Fruit fly (Drosophila melanogaster) whole organism, embryonic: Measurements from ENCODE around the gene caps.
A peak's percentile ranks its signal among the peaks of the same experiment; 100 is the strongest.

ENCODE experiments used
- Atf-2 ChIP-seq: fragments of 200-800 bp; sonication (Bioruptor generic); optimal IDR thresholded peaks from 2 replicates; lab custom pipeline; 2016; ENCODE audit warnings: missing biosample characterization, missing genetic modification characterization
- Atf3 ChIP-seq: fragments of 200-800 bp; sonication (Bioruptor generic); optimal IDR thresholded peaks from 3 replicates; lab custom pipeline; 2016; ENCODE audit warnings: missing biosample characterization, missing genetic modification characterization
- CG10321 ChIP-seq: fragments of 200-800 bp; sonication (Bioruptor generic); IDR thresholded peaks from 2 replicates; pipeline ENCODE4 v1.3.6; 2022; ENCODE audit warnings: missing biosample characterization, missing genetic modification characterization
- CG10366 ChIP-seq: fragments of 200-800 bp; sonication (Bioruptor generic); IDR thresholded peaks from 2 replicates; pipeline ENCODE4 v1.3.6; 2022; ENCODE audit warnings: missing biosample characterization, missing genetic modification characterization
- CG11504 ChIP-seq: fragments of 200-800 bp; sonication (Bioruptor generic); optimal IDR thresholded peaks from 3 replicates; lab custom pipeline; 2019; ENCODE audit warnings: missing biosample characterization, mild to moderate bottlenecking, missing genetic modification characterization, moderate library complexity
- CG1233 ChIP-seq: fragments of 200-800 bp; sonication (Bioruptor generic); optimal IDR thresholded peaks from 4 replicates; lab custom pipeline; 2018; ENCODE audit warnings: missing biosample characterization, mild to moderate bottlenecking, missing genetic modification characterization
- CG13775 ChIP-seq: fragments of 200-800 bp; sonication (Bioruptor generic); optimal IDR thresholded peaks from 3 replicates; lab custom pipeline; 2017; ENCODE audit warnings: missing biosample characterization, mild to moderate bottlenecking, missing genetic modification characterization
- CG14860 ChIP-seq: fragments of 200-800 bp; sonication (Bioruptor generic); IDR thresholded peaks from 3 replicates; pipeline ENCODE4 v1.3.6; 2022; ENCODE audit warnings: missing biosample characterization, missing genetic modification characterization; ENCODE audit not compliant: partially characterized antibody
- CG16813 ChIP-seq: fragments of 200-800 bp; sonication (Bioruptor generic); IDR thresholded peaks from 3 replicates; pipeline ENCODE4 v1.3.6; 2022; ENCODE audit warnings: missing biosample characterization, missing genetic modification characterization; ENCODE audit not compliant: partially characterized antibody
- CG16863 ChIP-seq: fragments of 200-800 bp; sonication (Bioruptor generic); optimal IDR thresholded peaks from 3 replicates; lab custom pipeline; 2016; ENCODE audit warnings: missing biosample characterization, missing genetic modification characterization
- CG30403 ChIP-seq: fragments of 200-800 bp; sonication (Bioruptor generic); optimal IDR thresholded peaks from 3 replicates; lab custom pipeline; 2016; ENCODE audit warnings: missing biosample characterization, missing genetic modification characterization
- CG3407 ChIP-seq: fragments of 200-800 bp; sonication (Bioruptor generic); optimal IDR thresholded peaks from 2 replicates; lab custom pipeline; 2018; ENCODE audit warnings: missing biosample characterization, mild to moderate bottlenecking, missing genetic modification characterization
- CG3726 ChIP-seq: fragments of 200-800 bp; sonication (Bioruptor generic); IDR thresholded peaks from 3 replicates; pipeline ENCODE4, ENCODE4 v1.3.6; 2022; ENCODE audit warnings: missing biosample characterization, missing genetic modification characterization
- CG3847 ChIP-seq: fragments of 200-800 bp; sonication (Bioruptor generic); IDR thresholded peaks from 2 replicates; pipeline ENCODE4 v1.3.6; 2022; ENCODE audit warnings: missing biosample characterization, missing genetic modification characterization
- CG4360 ChIP-seq: fragments of 200-800 bp; sonication (Bioruptor generic); IDR thresholded peaks from 2 replicates; pipeline ENCODE4 v1.3.6; 2022; ENCODE audit warnings: missing biosample characterization, missing genetic modification characterization
- CG43689 ChIP-seq: fragments of 200-800 bp; sonication (Bioruptor generic); IDR thresholded peaks from 2 replicates; pipeline ENCODE4 v1.3.6; 2022; ENCODE audit warnings: missing biosample characterization, missing genetic modification characterization
- CG6272 ChIP-seq: fragments of 200-800 bp; sonication (Bioruptor generic); IDR thresholded peaks from 2 replicates; pipeline ENCODE4 v1.3.6; 2022; ENCODE audit warnings: missing biosample characterization, missing genetic modification characterization
- CG7745 ChIP-seq: fragments of 200-800 bp; sonication (Bioruptor generic); optimal IDR thresholded peaks from 2 replicates; lab custom pipeline; 2018; ENCODE audit warnings: missing biosample characterization, mild to moderate bottlenecking, missing genetic modification characterization, moderate library complexity
- CG8089 ChIP-seq: fragments of 200-800 bp; sonication (Bioruptor generic); optimal IDR thresholded peaks from 3 replicates; lab custom pipeline; 2016; ENCODE audit warnings: missing biosample characterization, missing genetic modification characterization
- CG8281 ChIP-seq: fragments of 200-800 bp; sonication (Bioruptor generic); optimal IDR thresholded peaks from 2 replicates; lab custom pipeline; 2018; ENCODE audit warnings: missing biosample characterization, mild to moderate bottlenecking, missing genetic modification characterization, moderate library complexity
- CG8944 ChIP-seq: fragments of 200-800 bp; sonication (Bioruptor generic); optimal IDR thresholded peaks from 3 replicates; lab custom pipeline; 2016; ENCODE audit warnings: missing biosample characterization, missing genetic modification characterization
- CG9609 ChIP-seq: fragments of 200-800 bp; sonication (Bioruptor generic); optimal IDR thresholded peaks from 3 replicates; lab custom pipeline; 2016; ENCODE audit warnings: missing biosample characterization, missing genetic modification characterization
- CG9932 ChIP-seq: fragments of 200-800 bp; sonication (Bioruptor generic); IDR thresholded peaks from 2 replicates; pipeline ENCODE4 v1.3.6; 2022; ENCODE audit warnings: missing biosample characterization, missing genetic modification characterization
- GATAe ChIP-seq: fragments of 200-800 bp; sonication (Bioruptor generic); conservative IDR thresholded peaks from 2 replicates; pipeline ENCODE4 v1.3.6; 2022; ENCODE audit warnings: missing biosample characterization, missing genetic modification characterization
- Kr ChIP-seq: fragments of 200-800 bp; sonication (Bioruptor generic); optimal IDR thresholded peaks from 2 replicates; lab custom pipeline; 2017; ENCODE audit warnings: missing biosample characterization, mild to moderate bottlenecking, missing genetic modification characterization
- Lim3 ChIP-seq: fragments of 200-800 bp; sonication (Bioruptor generic); IDR thresholded peaks from 2 replicates; pipeline ENCODE4 v1.3.6; 2022; ENCODE audit warnings: missing biosample characterization, missing genetic modification characterization
- Lpt ChIP-seq: fragments of >200 bp; optimal IDR thresholded peaks from 2 replicates; lab custom pipeline; 2018; ENCODE audit warnings: missing biosample characterization, missing genetic modification characterization
- MBD-R2 ChIP-seq: fragments of 200-800 bp; sonication (Bioruptor generic); IDR thresholded peaks from 2 replicates; pipeline ENCODE4 v1.3.6; 2022; ENCODE audit warnings: missing biosample characterization, missing genetic modification characterization
- NfI ChIP-seq: fragments of 200-800 bp; sonication (Bioruptor generic); optimal IDR thresholded peaks from 3 replicates; lab custom pipeline; 2018; ENCODE audit warnings: missing biosample characterization, mild to moderate bottlenecking, missing genetic modification characterization, moderate library complexity
- Oli ChIP-seq: fragments of 200-800 bp; sonication (Bioruptor generic); optimal IDR thresholded peaks from 2 replicates; lab custom pipeline; 2018; ENCODE audit warnings: missing biosample characterization, mild to moderate bottlenecking, missing genetic modification characterization, moderate library complexity
- Opbp ChIP-seq: fragments of 200-800 bp; sonication (Bioruptor generic); IDR thresholded peaks from 3 replicates; pipeline ENCODE4 v1.3.6; 2022; ENCODE audit warnings: missing biosample characterization, missing genetic modification characterization; ENCODE audit not compliant: partially characterized antibody
- Rx ChIP-seq: fragments of 200-800 bp; sonication (Bioruptor generic); IDR thresholded peaks from 2 replicates; pipeline ENCODE4 v1.3.6; 2022; ENCODE audit warnings: missing biosample characterization, missing genetic modification characterization
- Ssrp ChIP-seq: fragments of 200-800 bp; sonication (Bioruptor generic); optimal IDR thresholded peaks from 2 replicates; lab custom pipeline; 2018; ENCODE audit warnings: missing biosample characterization, mild to moderate bottlenecking, missing genetic modification characterization, moderate library complexity
- Taf1 ChIP-seq: fragments of 200-800 bp; sonication (Bioruptor generic); IDR thresholded peaks from 2 replicates; pipeline ENCODE4 v1.3.6; 2022; ENCODE audit warnings: missing biosample characterization, missing genetic modification characterization
- Trl ChIP-seq, 3 experiments: fragments of >200 bp in 2 of 3; fragments of 200-800 bp in 1 of 3; sonication (Bioruptor generic) in 1 of 3; optimal IDR thresholded peaks; 2 replicates in 1 of 3; 3 replicates in 2 of 3; lab custom pipeline; 2016 to 2017; ENCODE audit warnings: missing biosample characterization in 1 of 3, missing genetic modification characterization in 1 of 3
- Xbp1 ChIP-seq: fragments of 200-800 bp; sonication (Bioruptor generic); optimal IDR thresholded peaks from 3 replicates; lab custom pipeline; 2016; ENCODE audit warnings: missing biosample characterization, mild to moderate bottlenecking, missing genetic modification characterization
- chm ChIP-seq: fragments of 200-800 bp; sonication (Bioruptor generic); IDR thresholded peaks from 2 replicates; pipeline ENCODE4 v1.3.6; 2022; ENCODE audit warnings: missing biosample characterization, missing genetic modification characterization
- exex ChIP-seq: fragments of 200-800 bp; sonication (Bioruptor generic); optimal IDR thresholded peaks from 4 replicates; lab custom pipeline; 2018; ENCODE audit warnings: missing biosample characterization, mild to moderate bottlenecking, missing genetic modification characterization, moderate library complexity
- fd64A ChIP-seq: fragments of 200-800 bp; sonication (Bioruptor generic); optimal IDR thresholded peaks from 3 replicates; lab custom pipeline; 2018; ENCODE audit warnings: missing biosample characterization, mild to moderate bottlenecking, missing genetic modification characterization
- gsb-n ChIP-seq: fragments of 200-800 bp; sonication (Bioruptor generic); optimal IDR thresholded peaks from 3 replicates; lab custom pipeline; 2018; ENCODE audit warnings: missing biosample characterization, mild to moderate bottlenecking, missing genetic modification characterization
- hbn ChIP-seq: fragments of 200-800 bp; sonication (Bioruptor generic); IDR thresholded peaks from 2 replicates; pipeline ENCODE4 v1.3.6; 2022; ENCODE audit warnings: missing biosample characterization, missing genetic modification characterization; ENCODE audit not compliant: partially characterized antibody
- ken ChIP-seq: fragments of 200-800 bp; sonication (Bioruptor generic); IDR thresholded peaks from 3 replicates; pipeline ENCODE4 v1.3.6; 2022; ENCODE audit warnings: missing biosample characterization, missing genetic modification characterization
- knrl ChIP-seq: fragments of 200-800 bp; sonication (Bioruptor generic); IDR thresholded peaks from 3 replicates; pipeline ENCODE4 v1.3.6; 2022; ENCODE audit warnings: missing biosample characterization, missing genetic modification characterization; ENCODE audit not compliant: partially characterized antibody
- maf-S ChIP-seq: fragments of 200-800 bp; sonication (Bioruptor generic); optimal IDR thresholded peaks from 2 replicates; lab custom pipeline; 2016; ENCODE audit warnings: missing biosample characterization, missing genetic modification characterization
- oc ChIP-seq: fragments of 200-800 bp; sonication (Bioruptor generic); optimal IDR thresholded peaks from 2 replicates; lab custom pipeline; 2018; ENCODE audit warnings: missing biosample characterization, mild to moderate bottlenecking, missing genetic modification characterization, moderate library complexity
- onecut ChIP-seq: fragments of 200-800 bp; sonication (Bioruptor generic); IDR thresholded peaks from 2 replicates; pipeline ENCODE4 v1.3.6; 2022; ENCODE audit warnings: missing biosample characterization, missing genetic modification characterization
- stwl ChIP-seq: fragments of 200-800 bp; sonication (Bioruptor generic); optimal IDR thresholded peaks from 3 replicates; lab custom pipeline; 2018; ENCODE audit warnings: missing biosample characterization, mild to moderate bottlenecking, missing genetic modification characterization, moderate library complexity
- tgo ChIP-seq: fragments of 200-800 bp; sonication (Bioruptor generic); IDR thresholded peaks from 3 replicates; pipeline ENCODE4 v1.3.6; 2022; ENCODE audit warnings: missing biosample characterization, missing genetic modification characterization
- toy ChIP-seq: fragments of 200-800 bp; sonication (Bioruptor generic); IDR thresholded peaks from 2 replicates; pipeline ENCODE4 v1.3.6; 2022; ENCODE audit warnings: missing biosample characterization, missing genetic modification characterization

The caps gene

dm6 chr3L:13235495-13236284 lies 7.2 kb downstream of the caps start (continued):
- TF ChIP-seq chm (GFP tag; lab: Robert Waterston, UW) (peak; percentile 58; the same call in 1 of the 2 replicates), CG43689 (GFP tag; lab: Robert Waterston, UW) (no peak), CG3407 (peak; percentile 91), hbn (GFP tag; lab: Robert Waterston, UW) (no peak), CG8089 (GFP tag; lab: Kevin White, UChicago) (peak; percentile 78), CG7745 (tag; lab: Kevin White, UChicago) (peak; percentile 48), Oli (peak; percentile 54), Taf1 (GFP tag; lab: Robert Waterston, UW) (no peak), gsb-n (tag; lab: Kevin White, UChicago) (peak; percentile 89), CG3847 (GFP tag; lab: Robert Waterston, UW) (no peak), CG6272 (GFP tag; lab: Robert Waterston, UW) (no peak), Atf3 (GFP tag; lab: Kevin White, UChicago) (peak; percentile 49), Atf-2 (GFP tag; lab: Kevin White, UChicago) (peak; percentile 33), Opbp (GFP tag; lab: Robert Waterston, UW) (no peak), NfI (GFP tag; lab: Kevin White, UChicago) (peak; percentile 15), exex (peak; percentile 49), CG1233 (GFP tag; lab: Kevin White, UChicago) (peak; percentile 81), knrl (GFP tag; lab: Robert Waterston, UW) (no peak), Xbp1 (GFP tag; lab: Kevin White, UChicago) (peak; percentile 10), tgo (GFP tag; lab: Robert Waterston, UW) (no peak; the same call in 2 of the 3 replicates), CG16813 (no peak), CG8281 (peak; percentile 67), CG16863 (peak; percentile 61), Lim3 (no peak), CG13775 (GFP tag; lab: Kevin White, UChicago) (no peak), CG14860 (GFP tag; lab: Robert Waterston, UW) (no peak), CG9932 (GFP tag; lab: Robert Waterston, UW) (no peak), ken (GFP tag; lab: Robert Waterston, UW) (0 out of 3 replicates have a peak, but pooled peaks have one; percentile 19), onecut (GFP tag; lab: Robert Waterston, UW) (peak; percentile 68), CG8944 (GFP tag; lab: Kevin White, UChicago) (peak; percentile 19), CG30403 (GFP tag; lab: Kevin White, UChicago) (no peak), Kr (peak; percentile 78), CG11504 (tag; lab: Kevin White, UChicago) (peak; percentile 72), CG10366 (GFP tag; lab: Robert Waterston, UW) (no peak; the same call in 1 of the 2 replicates), stwl (tag; lab: Kevin White, UChicago) (peak; percentile 52), Lpt (GFP tag; lab: Kevin White, UChicago) (no peak), Trl (optimal IDR thresholded peaks at IDR 0.05; lab: Kevin White, UChicago) (no peak), Trl (GFP tag; optimal IDR thresholded peaks at IDR 0.05; lab: Kevin White, UChicago) (peak; percentile 82), Rx (no peak), MBD-R2 (GFP tag; lab: Robert Waterston, UW) (no peak), CG9609 (no peak), maf-S (GFP tag; lab: Kevin White, UChicago) (peak; percentile 24), GATAe (GFP tag; lab: Robert Waterston, UW) (no peak), CG3726 (0 out of 3 replicates have a peak, but pooled peaks have one; percentile 58), CG10321 (GFP tag; lab: Robert Waterston, UW) (no peak), toy (GFP tag; lab: Robert Waterston, UW) (no peak), oc (tag; lab: Kevin White, UChicago) (peak; percentile 79), fd64A (GFP tag; lab: Kevin White, UChicago) (peak; percentile 95), CG4360 (GFP tag; lab: Robert Waterston, UW) (peak; percentile 64), Ssrp (tag; lab: Kevin White, UChicago) (no peak)
